Worm (Caenorhabditis elegans) whole organism, L2 larva: Measurements from ENCODE around the gene Y43F8C.7.

Experiments used
- aly-2 ChIP-seq: fragments of 150-350 bp; optimal IDR thresholded peaks from 2 replicates; lab custom pipeline; 2014; ENCODE audit warnings: missing biosample characterization, missing genetic modification characterization
- ama-1 ChIP-seq: fragments of 150-350 bp; optimal IDR thresholded peaks from 2 replicates; lab custom pipeline; 2018; ENCODE audit warnings: inconsistent platforms
- ceh-82 ChIP-seq: fragments of 150-350 bp; optimal IDR thresholded peaks from 2 replicates; lab custom pipeline; 2014; ENCODE audit warnings: missing biosample characterization, missing genetic modification characterization
- elt-1 ChIP-seq: fragments of 150-350 bp; optimal IDR thresholded peaks from 2 replicates; lab custom pipeline; 2014; ENCODE audit warnings: missing biosample characterization, missing genetic modification characterization
- elt-3 ChIP-seq: sonication (generic microtip); optimal IDR thresholded peaks from 2 replicates; lab custom pipeline; 2017; ENCODE audit warnings: missing biosample characterization, missing genetic modification characterization
- fos-1 ChIP-seq: fragments of 150-350 bp; optimal IDR thresholded peaks from 2 replicates; lab custom pipeline; 2014; ENCODE audit warnings: missing biosample characterization, missing genetic modification characterization
- lin-11 ChIP-seq: fragments of 150-350 bp; sonication (generic microtip); optimal IDR thresholded peaks from 2 replicates; lab custom pipeline; 2014; ENCODE audit warnings: missing biosample characterization, missing genetic modification characterization, inconsistent platforms, mixed read lengths
- lsy-2 ChIP-seq, 2 experiments: fragments of 150-350 bp in 1 of 2; sonication (generic microtip) in 1 of 2; optimal IDR thresholded peaks; 2 replicates each; lab custom pipeline; 2014 to 2017; ENCODE audit warnings: missing biosample characterization in 2 of 2, missing genetic modification characterization in 2 of 2
- mdl-1 ChIP-seq, 2 experiments: fragments of 150-350 bp in 1 of 2; sonication (generic microtip) in 1 of 2; optimal IDR thresholded peaks; 2 replicates each; lab custom pipeline; 2017; ENCODE audit warnings: missing biosample characterization in 2 of 2, missing genetic modification characterization in 2 of 2
- peb-1 ChIP-seq: fragments of 150-350 bp; optimal IDR thresholded peaks from 2 replicates; lab custom pipeline; 2014; ENCODE audit warnings: missing biosample characterization, missing genetic modification characterization
- snpc-4 ChIP-seq: fragments of 150-350 bp; optimal IDR thresholded peaks from 2 replicates; lab custom pipeline; 2014; ENCODE audit warnings: missing biosample characterization, missing genetic modification characterization
- unc-62 ChIP-seq: fragments of 150-350 bp; optimal IDR thresholded peaks from 2 replicates; lab custom pipeline; 2014; ENCODE audit warnings: missing biosample characterization, missing genetic modification reagents, missing genetic modification characterization
- zag-1 ChIP-seq: fragments of 150-350 bp; optimal IDR thresholded peaks from 2 replicates; lab custom pipeline; 2014; ENCODE audit warnings: missing biosample characterization, missing genetic modification characterization
- ztf-11 ChIP-seq: sonication (generic microtip); optimal IDR thresholded peaks from 2 replicates; lab custom pipeline; 2017; ENCODE audit warnings: missing biosample characterization, missing genetic modification characterization

DNA sequence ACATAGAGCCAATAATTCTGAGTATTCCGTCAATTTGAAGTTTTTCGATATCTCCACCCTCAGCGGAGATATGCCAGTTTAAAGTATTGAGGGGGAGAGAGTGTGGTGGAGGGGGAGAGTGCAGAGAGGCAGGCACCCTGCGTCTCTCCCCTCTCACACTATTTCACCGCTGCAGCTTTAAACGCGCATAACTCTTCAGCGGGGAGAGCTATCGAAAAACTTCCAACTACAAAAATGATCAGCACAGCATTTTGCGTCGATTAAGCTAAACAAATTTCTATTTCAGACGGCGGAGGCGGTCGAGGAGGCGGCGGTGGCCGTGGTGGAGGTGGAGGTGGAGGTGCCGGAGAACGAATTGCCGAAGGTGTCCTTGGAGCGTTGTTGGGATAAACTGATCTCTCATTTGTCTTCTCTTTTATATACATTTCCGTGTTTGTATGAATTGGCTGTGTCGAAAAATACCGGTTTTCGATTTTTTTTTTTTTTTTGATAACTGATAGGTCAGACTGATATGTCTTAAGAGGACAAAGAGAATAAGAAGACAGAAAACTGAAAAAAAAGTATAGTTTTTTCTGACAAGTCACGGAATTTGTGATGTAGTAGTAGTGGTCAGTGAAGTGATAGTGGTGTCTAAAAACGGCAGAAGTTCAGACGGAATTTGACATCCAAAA, 32.0 kb downstream of the Y43F8C.7 start:
- TF ChIP-seq lsy-2 (tag; optimal IDR thresholded peaks at IDR 0.05; lab: Kevin White, UChicago), result no peak
- TF ChIP-seq unc-62 (GFP tag; lab: Kevin White, UChicago), result no peak
- no peak for TF ChIP-seq lin-11 (tag; lab: Kevin White, UChicago)
- no peak for TF ChIP-seq mdl-1 (tag; optimal IDR thresholded peaks at IDR 0.05; lab: Kevin White, UChicago)
- no peak for TF ChIP-seq zag-1 (tag; lab: Kevin White, UChicago)
- TF ChIP-seq ceh-82 (tag; lab: Kevin White, UChicago), result no peak
- no peak for TF ChIP-seq fos-1 (tag; lab: Kevin White, UChicago)
- TF ChIP-seq peb-1 (tag; lab: Kevin White, UChicago), result no peak
- no peak for TF ChIP-seq snpc-4
- peak; percentile 21 for TF ChIP-seq ama-1
- no peak for TF ChIP-seq aly-2
- TF ChIP-seq ztf-11 (tag; lab: Kevin White, UChicago), result no peak
- TF ChIP-seq elt-3 (tag; lab: Kevin White, UChicago), result no peak
- no peak for TF ChIP-seq elt-1 (tag; lab: Kevin White, UChicago)
